Worm (Caenorhabditis elegans) whole organism, L2 larva: Measurements from ENCODE around the gene ZK1098.6.
A peak's percentile ranks its signal among the peaks of the same experiment; 100 is the strongest.

Experiments
- C34F6.9 ChIP-seq: fragments of 150-350 bp; optimal IDR thresholded peaks from 2 replicates; lab custom pipeline; 2014; ENCODE audit warnings: missing biosample characterization, missing genetic modification characterization
- F13H6.1 ChIP-seq: sonication (generic microtip); optimal IDR thresholded peaks from 2 replicates; lab custom pipeline; 2016; ENCODE audit warnings: missing genetic modification characterization, missing compliant biosample characterization
- R02D3.7 ChIP-seq: fragments of 150-350 bp; optimal IDR thresholded peaks from 2 replicates; lab custom pipeline; 2014; ENCODE audit warnings: missing biosample characterization, missing genetic modification characterization
- Y55F3AM.14 ChIP-seq: fragments of 200-800 bp; sonication (Bioruptor generic); optimal IDR thresholded peaks from 2 replicates; lab custom pipeline; 2018; ENCODE audit warnings: mild to moderate bottlenecking, missing genetic modification characterization, missing compliant biosample characterization
- aly-2 ChIP-seq: fragments of 150-350 bp; optimal IDR thresholded peaks from 2 replicates; lab custom pipeline; 2014; ENCODE audit warnings: missing biosample characterization, missing genetic modification characterization
- ama-1 ChIP-seq: fragments of 150-350 bp; optimal IDR thresholded peaks from 2 replicates; lab custom pipeline; 2018; ENCODE audit warnings: inconsistent platforms
- ceh-82 ChIP-seq: fragments of 150-350 bp; optimal IDR thresholded peaks from 2 replicates; lab custom pipeline; 2014; ENCODE audit warnings: missing biosample characterization, missing genetic modification characterization
- crh-2 ChIP-seq: sonication (generic microtip); optimal IDR thresholded peaks from 2 replicates; lab custom pipeline; 2017; ENCODE audit warnings: missing biosample characterization, missing genetic modification characterization
- fos-1 ChIP-seq: fragments of 150-350 bp; optimal IDR thresholded peaks from 2 replicates; lab custom pipeline; 2014; ENCODE audit warnings: missing biosample characterization, missing genetic modification characterization
- gmeb-1 ChIP-seq: fragments of 150-350 bp; optimal IDR thresholded peaks from 2 replicates; lab custom pipeline; 2014; ENCODE audit warnings: missing biosample characterization, missing genetic modification characterization
- lin-11 ChIP-seq: fragments of 150-350 bp; sonication (generic microtip); optimal IDR thresholded peaks from 2 replicates; lab custom pipeline; 2014; ENCODE audit warnings: missing biosample characterization, missing genetic modification characterization, inconsistent platforms, mixed read lengths
- lin-39 ChIP-seq: fragments of 150-350 bp; optimal IDR thresholded peaks from 2 replicates; lab custom pipeline; 2014; ENCODE audit warnings: missing biosample characterization, missing genetic modification reagents, missing genetic modification characterization
- lsy-2 ChIP-seq, 2 experiments: fragments of 150-350 bp in 1 of 2; sonication (generic microtip) in 1 of 2; optimal IDR thresholded peaks; 2 replicates each; lab custom pipeline; 2014 to 2017; ENCODE audit warnings: missing biosample characterization in 2 of 2, missing genetic modification characterization in 2 of 2
- mab-5 ChIP-seq: fragments of 150-350 bp; optimal IDR thresholded peaks from 2 replicates; lab custom pipeline; 2014; ENCODE audit warnings: missing biosample characterization, missing genetic modification characterization
- nhr-10 ChIP-seq: sonication (generic microtip); optimal IDR thresholded peaks from 2 replicates; lab custom pipeline; 2017; ENCODE audit warnings: missing biosample characterization, missing genetic modification characterization
- nhr-12 ChIP-seq: fragments of 150-350 bp; optimal IDR thresholded peaks from 2 replicates; lab custom pipeline; 2014; ENCODE audit warnings: missing biosample characterization, missing genetic modification characterization
- nhr-129 ChIP-seq: fragments of 150-350 bp; optimal IDR thresholded peaks from 2 replicates; lab custom pipeline; 2014; ENCODE audit warnings: missing biosample characterization, missing genetic modification characterization
- nhr-237 ChIP-seq: fragments of 150-350 bp; optimal IDR thresholded peaks from 2 replicates; lab custom pipeline; 2014; ENCODE audit warnings: missing biosample characterization, missing genetic modification characterization
- nhr-25 ChIP-seq: fragments of 150-350 bp; sonication (generic microtip); optimal IDR thresholded peaks from 3 replicates; lab custom pipeline; 2014; ENCODE audit warnings: missing biosample characterization, missing genetic modification characterization
- nhr-6 ChIP-seq: fragments of 150-350 bp; optimal IDR thresholded peaks from 2 replicates; lab custom pipeline; 2014; ENCODE audit warnings: missing biosample characterization, missing genetic modification characterization
- nhr-77 ChIP-seq: fragments of 150-350 bp; optimal IDR thresholded peaks from 2 replicates; lab custom pipeline; 2014; ENCODE audit warnings: missing biosample characterization, missing genetic modification characterization
- peb-1 ChIP-seq: fragments of 150-350 bp; optimal IDR thresholded peaks from 2 replicates; lab custom pipeline; 2014; ENCODE audit warnings: missing biosample characterization, missing genetic modification characterization
- skn-1 ChIP-seq: sonication (generic microtip); optimal IDR thresholded peaks from 2 replicates; lab custom pipeline; 2017; ENCODE audit warnings: missing biosample characterization, missing genetic modification characterization
- snpc-4 ChIP-seq: fragments of 150-350 bp; optimal IDR thresholded peaks from 2 replicates; lab custom pipeline; 2014; ENCODE audit warnings: missing biosample characterization, missing genetic modification characterization
- unc-55 ChIP-seq: fragments of 150-350 bp; sonication (generic microtip); optimal IDR thresholded peaks from 3 replicates; lab custom pipeline; 2014; ENCODE audit warnings: missing biosample characterization, missing genetic modification reagents, missing genetic modification characterization
- unc-62 ChIP-seq: fragments of 150-350 bp; optimal IDR thresholded peaks from 2 replicates; lab custom pipeline; 2014; ENCODE audit warnings: missing biosample characterization, missing genetic modification reagents, missing genetic modification characterization
- ztf-11 ChIP-seq: sonication (generic microtip); optimal IDR thresholded peaks from 2 replicates; lab custom pipeline; 2017; ENCODE audit warnings: missing biosample characterization, missing genetic modification characterization

ZK1098.6 gene

DNA sequence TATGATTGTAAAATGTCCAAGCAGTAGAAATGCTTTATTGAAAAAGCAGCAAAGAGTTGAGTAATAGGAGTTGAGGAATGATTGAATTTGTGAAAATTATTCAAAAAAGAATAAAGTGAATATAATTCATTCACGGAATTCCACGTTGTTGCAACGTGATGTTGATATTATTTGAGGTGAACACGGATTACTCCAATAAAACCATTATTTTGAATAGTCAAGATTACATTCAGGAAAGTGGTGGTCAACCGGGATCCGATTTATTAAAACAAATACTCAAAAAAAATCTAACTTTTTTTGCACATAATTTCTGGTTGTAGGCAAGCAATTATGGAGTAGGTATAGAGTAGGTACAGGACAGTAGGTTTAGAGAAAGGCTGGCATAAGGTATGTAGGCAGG is 41.6 kb upstream of the ZK1098.6 start, which contains the start of gene bre-3:
Gene bre-3 (minus strand): TSS at position 101 of the 400 bp plus-strand sequence.
- TF ChIP-seq snpc-4 (tag; lab: Kevin White, UChicago): no peak
- no peak for TF ChIP-seq nhr-237 (tag; lab: Kevin White, UChicago)

DNA sequence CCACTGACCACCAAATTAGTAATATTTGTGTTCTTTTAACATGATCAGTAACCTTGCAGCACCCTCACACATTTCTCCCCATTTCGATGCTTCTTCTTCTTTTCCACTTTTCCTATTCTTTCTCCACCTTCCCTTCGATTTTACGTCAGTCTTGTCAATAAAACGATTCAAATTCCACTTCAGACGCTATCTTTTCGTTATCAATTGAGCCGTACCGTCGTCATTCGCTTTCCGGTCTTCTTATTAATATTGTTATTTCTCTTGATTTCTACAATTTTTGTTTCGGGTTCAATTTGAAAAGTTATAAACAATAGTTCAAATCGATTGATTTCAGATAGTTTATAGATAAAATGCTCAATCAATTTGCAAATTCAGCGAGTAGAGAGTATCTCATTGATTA is 39.5 kb upstream of the ZK1098.6 start:
- no peak for TF ChIP-seq lin-39
- no peak for TF ChIP-seq lsy-2 (tag; optimal IDR thresholded peaks at IDR 0.05; lab: Kevin White, UChicago)
- no peak for TF ChIP-seq R02D3.7 (tag; lab: Kevin White, UChicago)
- TF ChIP-seq ztf-11 (tag; lab: Kevin White, UChicago): no peak
- peak; percentile 78 for TF ChIP-seq fos-1 (tag; lab: Kevin White, UChicago)
- no peak for TF ChIP-seq unc-62 (GFP tag; lab: Kevin White, UChicago)
- TF ChIP-seq mab-5 (tag; lab: Kevin White, UChicago): no peak
- TF ChIP-seq ama-1 (lab: Kevin White, UChicago): no peak
- TF ChIP-seq gmeb-1 (tag; lab: Kevin White, UChicago): peak; percentile 2
- no peak for TF ChIP-seq nhr-12 (tag; lab: Kevin White, UChicago)
- TF ChIP-seq Y55F3AM.14 (GFP tag; lab: Kevin White, UChicago): no peak
- TF ChIP-seq F13H6.1 (tag; lab: Kevin White, UChicago): no peak
- TF ChIP-seq peb-1 (tag; lab: Kevin White, UChicago): no peak
- no peak for TF ChIP-seq aly-2 (tag; lab: Kevin White, UChicago)
- peak; percentile 12 for TF ChIP-seq crh-2

DNA sequence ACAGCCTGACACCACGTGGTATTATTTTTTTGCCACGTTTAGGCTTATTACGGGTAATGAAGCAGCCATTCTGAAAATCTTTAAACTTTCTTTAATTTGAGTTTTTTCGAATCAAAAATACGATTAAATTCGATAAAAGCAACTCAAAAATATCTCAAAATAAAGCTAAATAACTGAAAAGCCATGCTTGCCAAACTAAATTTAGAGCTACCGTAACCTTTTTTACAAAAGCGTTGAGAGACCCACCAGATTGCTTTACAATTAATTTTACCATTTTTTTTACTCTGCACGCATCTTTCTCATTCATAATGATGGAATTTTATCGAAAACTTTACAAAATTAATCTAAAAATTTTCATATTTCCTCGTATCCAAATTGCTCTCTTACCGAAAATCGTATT is 38.9 kb upstream of the ZK1098.6 start:
- TF ChIP-seq lin-11 (tag; lab: Kevin White, UChicago) (no peak), Y55F3AM.14 (GFP tag; lab: Kevin White, UChicago) (no peak), nhr-77 (tag; lab: Kevin White, UChicago) (no peak)

DNA sequence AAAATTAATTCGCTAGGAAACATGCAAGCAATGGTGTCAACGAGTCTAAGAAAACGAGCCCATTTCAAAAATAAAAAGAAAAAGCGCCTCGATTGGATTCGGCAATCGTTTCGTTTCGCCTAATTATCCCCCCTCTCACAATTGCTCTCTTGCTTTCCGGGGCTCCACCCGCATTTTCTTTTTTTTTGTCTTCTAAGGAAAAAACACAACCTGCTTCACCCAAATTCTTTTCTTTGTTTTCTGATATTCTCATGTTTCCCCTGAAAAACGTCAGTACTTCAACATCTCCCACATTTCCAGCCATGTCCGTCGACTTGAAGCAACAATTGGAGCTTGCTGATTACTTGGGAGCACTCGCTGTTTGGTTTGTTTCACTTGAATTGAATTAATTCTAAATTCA is 38.5 kb upstream of the ZK1098.6 start, which contains the start of gene nlp-36:
Gene nlp-36 (plus strand): TSS at position 301 of the 400 bp plus-strand sequence.
- peak in 1 of 2 experiments; percentile 2 for TF ChIP-seq lsy-2 (tag; optimal IDR thresholded peaks at IDR 0.05; lab: Kevin White, UChicago)
- no peak for TF ChIP-seq crh-2

DNA sequence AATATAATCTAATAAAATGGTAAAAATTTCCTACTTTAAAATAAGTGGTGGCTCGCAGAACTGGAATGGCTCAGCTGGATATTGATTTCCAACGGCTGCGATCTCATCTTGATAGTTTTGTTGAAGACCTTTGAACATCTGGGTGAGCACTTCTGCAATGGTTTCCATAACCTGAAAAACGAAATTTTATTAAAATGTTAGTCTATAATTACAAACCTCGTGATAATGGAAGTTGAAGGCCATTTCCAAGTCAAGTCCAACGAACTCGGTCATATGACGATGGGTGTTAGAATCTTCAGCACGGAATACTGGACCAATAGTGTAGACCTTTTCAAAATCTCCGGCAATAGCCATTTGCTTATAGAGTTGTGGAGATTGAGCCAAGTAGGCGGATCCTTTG is 37.2 kb upstream of the ZK1098.6 start:
- TF ChIP-seq fos-1 (tag; lab: Kevin White, UChicago) (no peak), mab-5 (tag; lab: Kevin White, UChicago) (no peak), nhr-6 (tag; lab: Kevin White, UChicago) (no peak), crh-2 (no peak), R02D3.7 (tag; lab: Kevin White, UChicago) (no peak), ama-1 (lab: Kevin White, UChicago) (no peak), nhr-10 (tag; lab: Kevin White, UChicago) (no peak), F13H6.1 (tag; lab: Kevin White, UChicago) (no peak), lin-39 (no peak), lin-11 (tag; lab: Kevin White, UChicago) (no peak)

DNA sequence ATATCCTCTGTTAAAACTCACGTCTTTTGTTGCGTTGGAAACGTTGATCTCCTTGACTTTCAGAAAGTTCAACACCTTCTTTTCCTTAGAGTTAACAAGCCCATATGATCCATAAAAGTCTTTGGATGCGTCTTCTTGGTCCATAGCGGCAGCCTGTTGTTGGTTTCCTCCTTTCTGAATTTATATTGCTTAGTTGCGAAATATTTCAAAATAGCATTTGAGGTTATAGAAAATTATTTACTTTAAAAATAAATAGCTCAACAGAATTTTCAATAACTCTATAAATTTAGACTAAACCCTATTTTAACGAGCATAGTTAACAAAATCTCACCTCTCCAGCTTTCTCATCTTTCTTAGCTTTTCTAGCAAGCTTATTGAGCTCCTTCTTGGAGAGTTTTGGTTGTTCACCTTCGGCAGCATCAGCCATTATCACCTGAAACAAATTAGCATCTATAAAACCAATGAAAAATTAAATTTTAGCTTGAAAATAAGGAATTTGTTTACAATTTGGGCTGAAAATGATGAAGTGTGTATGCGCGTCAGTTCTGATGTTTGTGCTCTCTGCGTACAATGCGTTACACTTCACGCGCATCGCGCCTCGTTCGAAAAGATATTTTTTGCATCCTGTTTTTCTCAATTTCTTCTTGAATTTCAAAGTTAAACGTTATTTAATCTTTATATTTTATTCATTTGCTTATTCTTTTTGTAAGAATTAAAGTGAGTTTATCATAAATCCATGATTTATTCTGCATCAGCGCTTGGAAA is 36.0 kb upstream of the ZK1098.6 start, which contains the start of the genes dars-1 and ctr-9:
Gene dars-1 (minus strand): TSS at position 433 of the 765 bp plus-strand sequence.
Gene ctr-9 (plus strand): TSS at position 614 of the 765 bp plus-strand sequence.
- TF ChIP-seq fos-1 (tag; lab: Kevin White, UChicago) (no peak), skn-1 (tag; lab: Kevin White, UChicago) (no peak), lsy-2 (tag; optimal IDR thresholded peaks at IDR 0.05; lab: Kevin White, UChicago) (peak in 1 of 2 experiments; percentile 51), nhr-129 (tag; lab: Kevin White, UChicago) (peak; percentile 66), unc-55 (peak; percentile 18), nhr-25 (tag; lab: Kevin White, UChicago) (no peak), C34F6.9 (tag; lab: Kevin White, UChicago) (peak; percentile 5), ceh-82 (no peak)

DNA sequence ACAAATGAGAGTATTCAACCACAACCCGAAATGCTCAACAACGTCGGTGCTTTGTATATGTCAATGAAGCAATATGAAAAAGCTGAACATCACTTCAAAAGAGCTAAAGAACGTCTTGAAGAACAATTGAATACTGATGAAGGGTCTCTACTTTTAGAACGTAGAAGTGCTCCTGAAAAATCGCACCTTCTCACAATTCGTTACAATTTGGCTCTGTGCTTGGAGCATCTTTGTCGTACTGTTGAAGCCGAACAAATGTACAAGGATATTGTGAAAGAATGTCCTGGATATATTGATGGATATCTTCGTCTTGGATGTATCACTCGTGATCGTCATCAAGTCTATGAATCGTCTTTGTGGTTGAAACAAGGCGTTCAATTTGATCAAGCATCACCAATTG is 32.7 kb upstream of the ZK1098.6 start:
- TF ChIP-seq nhr-237 (tag; lab: Kevin White, UChicago): no peak
- TF ChIP-seq nhr-25 (tag; lab: Kevin White, UChicago): no peak
- no peak for TF ChIP-seq lsy-2 (tag; optimal IDR thresholded peaks at IDR 0.05; lab: Kevin White, UChicago)
- TF ChIP-seq nhr-12 (tag; lab: Kevin White, UChicago): no peak
- TF ChIP-seq, all 48 proteins: peak for 0
